Fruit fly (Drosophila melanogaster) whole organism: ENCODE data around the gene CG10194.

Experiments used
- CG8478 ChIP-seq: fragments of >200 bp; optimal IDR thresholded peaks from 2 replicates; lab custom pipeline; 2018; ENCODE audit warnings: inconsistent platforms
- Dll ChIP-seq: fragments of >200 bp; optimal IDR thresholded peaks from 2 replicates; lab custom pipeline; 2017
- EcR ChIP-seq, 2 experiments: fragments of >200 bp; optimal IDR thresholded peaks; 2 replicates each; lab custom pipeline; 2017; ENCODE audit warnings: missing biosample characterization in 2 of 2, missing genetic modification characterization in 2 of 2, missing genetic modification reagents in 2 of 2
- pan ChIP-seq: fragments of >200 bp; optimal IDR thresholded peaks from 2 replicates; lab custom pipeline; 2017
- psq ChIP-seq: fragments of >200 bp; optimal IDR thresholded peaks from 2 replicates; lab custom pipeline; 2017
- usp ChIP-seq: fragments of >200 bp; optimal IDR thresholded peaks from 2 replicates; lab custom pipeline; 2017; ENCODE audit warnings: missing biosample characterization, missing genetic modification characterization, mixed read lengths

DNA sequence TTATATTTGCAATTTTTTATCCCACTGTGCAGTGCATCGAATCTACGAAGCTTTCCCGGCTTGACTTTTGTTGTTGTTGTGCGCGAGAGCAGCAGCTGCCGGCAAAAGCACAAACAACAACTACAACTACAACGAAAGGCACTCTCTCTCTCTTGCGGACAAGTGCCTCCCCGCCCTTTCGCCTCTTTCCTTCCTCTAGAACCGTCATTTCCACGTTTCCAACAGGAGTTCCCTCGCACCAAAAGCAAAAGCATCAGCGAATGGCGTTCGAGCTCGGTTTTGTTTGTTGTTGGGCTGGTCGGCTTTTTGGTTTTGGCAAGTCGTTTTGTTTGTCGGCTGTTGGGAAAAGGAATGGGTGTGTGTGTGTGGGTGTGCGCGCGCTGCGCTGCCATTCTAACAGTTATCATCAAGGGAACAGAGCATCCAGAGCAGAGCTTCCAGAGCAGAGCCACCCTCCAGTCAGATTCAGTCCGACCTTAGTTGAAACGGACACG, 26.0 kb downstream of the CG10194 start, which contains the start of gene tj:
- TF ChIP-seq pan (lab: Kevin White, UChicago) (no peak), EcR (GFP tag; optimal IDR thresholded peaks at IDR 0.05; lab: Kevin White, UChicago) (no peak), psq (no peak), usp (GFP tag; lab: Kevin White, UChicago) (no peak), CG8478 (lab: Kevin White, UChicago) (no peak), Dll (lab: Kevin White, UChicago) (peak; percentile 35)
